Fruit fly (Drosophila melanogaster) whole organism, embryonic: ENCODE data around the gene bbg.

Experiments used
- Asciz ChIP-seq: fragments of 200-800 bp; sonication (Bioruptor generic); optimal IDR thresholded peaks from 2 replicates; lab custom pipeline; 2017; ENCODE audit warnings: missing biosample characterization, mild to moderate bottlenecking, missing genetic modification characterization, missing genetic modification reagents
- B-H1 ChIP-seq: fragments of 200-800 bp; sonication (Bioruptor generic); IDR thresholded peaks from 3 replicates; pipeline ENCODE4 v1.3.6; 2022; ENCODE audit warnings: missing biosample characterization, missing genetic modification characterization
- Bgb ChIP-seq: fragments of 200-800 bp; sonication (Bioruptor generic); IDR thresholded peaks from 2 replicates; pipeline ENCODE4 v1.3.6; 2022; ENCODE audit warnings: missing biosample characterization, missing genetic modification characterization; ENCODE audit not compliant: partially characterized antibody
- CG10366 ChIP-seq: fragments of 200-800 bp; sonication (Bioruptor generic); IDR thresholded peaks from 2 replicates; pipeline ENCODE4 v1.3.6; 2022; ENCODE audit warnings: missing biosample characterization, missing genetic modification characterization
- CG10979 ChIP-seq: fragments of 200-800 bp; sonication (Bioruptor generic); optimal IDR thresholded peaks from 2 replicates; lab custom pipeline; 2018; ENCODE audit warnings: missing biosample characterization, mild to moderate bottlenecking, missing genetic modification characterization, moderate library complexity
- CG11085 ChIP-seq: fragments of 200-800 bp; sonication (Bioruptor generic); IDR thresholded peaks from 2 replicates; pipeline ENCODE4 v1.3.6; 2022; ENCODE audit warnings: missing biosample characterization, missing genetic modification characterization
- CG12659 ChIP-seq: fragments of 200-800 bp; sonication (Bioruptor generic); optimal IDR thresholded peaks from 3 replicates; lab custom pipeline; 2017; ENCODE audit warnings: mild to moderate bottlenecking, missing biosample characterization, missing genetic modification reagents, missing genetic modification characterization
- CG13894 ChIP-seq: fragments of 200-800 bp; sonication (Bioruptor generic); optimal IDR thresholded peaks from 3 replicates; lab custom pipeline; 2018; ENCODE audit warnings: missing biosample characterization, mild to moderate bottlenecking, missing genetic modification characterization, moderate library complexity
- CG14014 ChIP-seq: fragments of 200-800 bp; sonication (Bioruptor generic); IDR thresholded peaks from 2 replicates; pipeline ENCODE4 v1.3.6; 2022; ENCODE audit warnings: missing biosample characterization, missing genetic modification characterization
- CG14860 ChIP-seq: fragments of 200-800 bp; sonication (Bioruptor generic); IDR thresholded peaks from 3 replicates; pipeline ENCODE4 v1.3.6; 2022; ENCODE audit warnings: missing biosample characterization, missing genetic modification characterization; ENCODE audit not compliant: partially characterized antibody
- CG2678 ChIP-seq: fragments of 200-800 bp; sonication (Bioruptor generic); optimal IDR thresholded peaks from 3 replicates; lab custom pipeline; 2019; ENCODE audit warnings: missing biosample characterization, mild to moderate bottlenecking, missing genetic modification characterization, moderate library complexity
- CG4424 ChIP-seq: fragments of 200-800 bp; sonication (Bioruptor generic); optimal IDR thresholded peaks from 3 replicates; lab custom pipeline; 2016; ENCODE audit warnings: missing biosample characterization, missing genetic modification characterization
- CG5180 ChIP-seq: fragments of 200-800 bp; sonication (Bioruptor generic); optimal IDR thresholded peaks from 3 replicates; lab custom pipeline; 2017; ENCODE audit warnings: missing biosample characterization, missing genetic modification characterization, mild to moderate bottlenecking, moderate library complexity, missing genetic modification reagents
- CG7963 ChIP-seq: fragments of 200-800 bp; sonication (Bioruptor generic); IDR thresholded peaks from 3 replicates; pipeline ENCODE4 v1.3.6; 2022; ENCODE audit warnings: missing biosample characterization, missing genetic modification characterization; ENCODE audit not compliant: partially characterized antibody
- CG8290 ChIP-seq, 3 experiments: fragments of 200-800 bp; sonication (Bioruptor generic); optimal IDR thresholded peaks; 2 replicates each; lab custom pipeline; 2016 to 2019; ENCODE audit warnings: missing biosample characterization in 3 of 3, missing genetic modification characterization in 3 of 3, mild to moderate bottlenecking in 2 of 3, moderate library complexity in 1 of 3
- Deaf1 ChIP-seq: fragments of 200-800 bp; optimal IDR thresholded peaks from 3 replicates; lab custom pipeline; 2019; ENCODE audit warnings: missing biosample characterization, mild to moderate bottlenecking, missing genetic modification characterization, moderate library complexity
- Dip2 ChIP-seq: fragments of 200-800 bp; sonication (Bioruptor generic); IDR thresholded peaks from 2 replicates; pipeline ENCODE4 v1.3.6; 2022; ENCODE audit warnings: missing biosample characterization, missing genetic modification characterization
- E2f1 ChIP-seq: fragments of 200-800 bp; sonication (Bioruptor generic); IDR thresholded peaks from 2 replicates; pipeline ENCODE4 v1.3.6; 2022; ENCODE audit warnings: missing biosample characterization, missing genetic modification characterization
- Fer1 ChIP-seq: fragments of 200-800 bp; sonication (Bioruptor generic); optimal IDR thresholded peaks from 2 replicates; lab custom pipeline; 2017; ENCODE audit warnings: missing biosample characterization, mild to moderate bottlenecking, missing genetic modification characterization
- Fer2 ChIP-seq: fragments of 200-800 bp; sonication (Bioruptor generic); optimal IDR thresholded peaks from 2 replicates; lab custom pipeline; 2018; ENCODE audit warnings: missing biosample characterization, mild to moderate bottlenecking, missing genetic modification characterization, moderate library complexity
- H15 ChIP-seq: fragments of 200-800 bp; sonication (Bioruptor generic); IDR thresholded peaks from 3 replicates; pipeline ENCODE4 v1.3.6; 2022; ENCODE audit warnings: missing biosample characterization, missing genetic modification characterization
- HHEX ChIP-seq: fragments of 200-800 bp; sonication (Bioruptor generic); optimal IDR thresholded peaks from 3 replicates; lab custom pipeline; 2017; ENCODE audit warnings: missing biosample characterization, mild to moderate bottlenecking, missing genetic modification characterization, missing genetic modification reagents
- HLH4C ChIP-seq: fragments of 200-800 bp; sonication (Bioruptor generic); IDR thresholded peaks from 3 replicates; pipeline ENCODE4 v1.3.6; 2022; ENCODE audit warnings: missing biosample characterization, missing genetic modification characterization; ENCODE audit not compliant: partially characterized antibody
- HmgZ ChIP-seq: fragments of 200-800 bp; sonication (Bioruptor generic); optimal IDR thresholded peaks from 2 replicates; lab custom pipeline; 2018; ENCODE audit warnings: missing biosample characterization, mild to moderate bottlenecking, missing genetic modification characterization
- Meics ChIP-seq: fragments of 200-800 bp; sonication (Bioruptor generic); optimal IDR thresholded peaks from 2 replicates; lab custom pipeline; 2017; ENCODE audit warnings: missing biosample characterization, mild to moderate bottlenecking, missing genetic modification characterization
- Nf-YC ChIP-seq: fragments of 200-800 bp; optimal IDR thresholded peaks from 3 replicates; lab custom pipeline; 2019; ENCODE audit warnings: missing biosample characterization, mild to moderate bottlenecking, missing genetic modification characterization, moderate library complexity
- NfI ChIP-seq: fragments of 200-800 bp; sonication (Bioruptor generic); optimal IDR thresholded peaks from 3 replicates; lab custom pipeline; 2018; ENCODE audit warnings: missing biosample characterization, mild to moderate bottlenecking, missing genetic modification characterization, moderate library complexity
- Optix ChIP-seq: fragments of 200-800 bp; sonication (Bioruptor generic); IDR thresholded peaks from 3 replicates; pipeline ENCODE4 v1.3.6; 2022; ENCODE audit warnings: missing biosample characterization, missing genetic modification characterization
- Pdp1 ChIP-seq, 2 experiments: fragments of 200-800 bp; sonication (Bioruptor generic); optimal IDR thresholded peaks; 3 replicates each; lab custom pipeline; 2016; ENCODE audit warnings: missing biosample characterization in 2 of 2, missing genetic modification characterization in 2 of 2, mild to moderate bottlenecking in 1 of 2, moderate library complexity in 1 of 2
- Ptx1 ChIP-seq: fragments of 200-800 bp; sonication (Bioruptor generic); IDR thresholded peaks from 2 replicates; pipeline ENCODE4 v1.3.6; 2022; ENCODE audit warnings: missing biosample characterization, missing genetic modification characterization
- Spps ChIP-seq: fragments of 200-800 bp; sonication (Bioruptor generic); optimal IDR thresholded peaks from 2 replicates; lab custom pipeline; 2018; ENCODE audit warnings: missing biosample characterization, mild to moderate bottlenecking, missing genetic modification characterization
- bab2 ChIP-seq: fragments of 200-800 bp; sonication (Bioruptor generic); optimal IDR thresholded peaks from 2 replicates; lab custom pipeline; 2016; ENCODE audit warnings: missing biosample characterization, missing genetic modification characterization
- bbx ChIP-seq: fragments of 200-800 bp; sonication (Bioruptor generic); IDR thresholded peaks from 2 replicates; pipeline ENCODE4 v1.3.6; 2022; ENCODE audit warnings: missing biosample characterization, missing genetic modification characterization; ENCODE audit not compliant: partially characterized antibody
- cad ChIP-seq: fragments of >200 bp; optimal IDR thresholded peaks from 2 replicates; lab custom pipeline; 2017; ENCODE audit warnings: missing biosample characterization, missing genetic modification characterization
- chinmo ChIP-seq: fragments of 200-800 bp; sonication (Bioruptor generic); IDR thresholded peaks from 4 replicates; pipeline ENCODE4 v1.3.6; 2022; ENCODE audit warnings: missing biosample characterization, missing genetic modification characterization; ENCODE audit not compliant: partially characterized antibody
- cwo ChIP-seq: fragments of 200-800 bp; sonication (Bioruptor generic); optimal IDR thresholded peaks from 3 replicates; lab custom pipeline; 2017; ENCODE audit warnings: missing biosample characterization, missing genetic modification characterization, mild to moderate bottlenecking, moderate library complexity, missing genetic modification reagents
- eve ChIP-seq, 2 experiments: fragments of >200 bp; optimal IDR thresholded peaks; 2 replicates each; lab custom pipeline; 2017; ENCODE audit warnings: missing biosample characterization in 2 of 2, missing genetic modification characterization in 2 of 2
- ham ChIP-seq: fragments of 200-800 bp; sonication (Bioruptor generic); IDR thresholded peaks from 2 replicates; pipeline ENCODE4 v1.3.6; 2022; ENCODE audit warnings: missing biosample characterization, missing genetic modification characterization
- hkb ChIP-seq, 2 experiments: fragments of 200-800 bp in 1 of 2; fragments of >200 bp in 1 of 2; sonication (Bioruptor generic) in 1 of 2; IDR thresholded peaks in 1 of 2; optimal IDR thresholded peaks in 1 of 2; 2 replicates each; pipeline versions ENCODE4 v1.3.6 to Lab custom; 2017 to 2022; ENCODE audit warnings: missing biosample characterization in 1 of 2, missing genetic modification characterization in 1 of 2
- kni ChIP-seq: fragments of 200-800 bp; sonication (Bioruptor generic); optimal IDR thresholded peaks from 3 replicates; lab custom pipeline; 2017; ENCODE audit warnings: mild to moderate bottlenecking, missing biosample characterization, missing genetic modification reagents, missing genetic modification characterization
- odd ChIP-seq: fragments of 200-800 bp; sonication (Bioruptor generic); optimal IDR thresholded peaks from 2 replicates; lab custom pipeline; 2017; ENCODE audit warnings: missing biosample characterization, mild to moderate bottlenecking, missing genetic modification characterization
- org-1 ChIP-seq: fragments of 200-800 bp; sonication (Bioruptor generic); optimal IDR thresholded peaks from 2 replicates; lab custom pipeline; 2017; ENCODE audit warnings: missing biosample characterization, missing genetic modification characterization
- otp ChIP-seq: fragments of 200-800 bp; sonication (Bioruptor generic); IDR thresholded peaks from 3 replicates; pipeline ENCODE4, ENCODE4 v1.3.6; 2022; ENCODE audit warnings: missing biosample characterization, missing genetic modification characterization
- peb ChIP-seq: fragments of 200-800 bp; sonication (Bioruptor generic); IDR thresholded peaks from 2 replicates; pipeline ENCODE4 v1.3.6; 2022; ENCODE audit warnings: missing biosample characterization, missing genetic modification characterization
- row ChIP-seq: fragments of 200-800 bp; sonication (Bioruptor generic); IDR thresholded peaks from 3 replicates; pipeline ENCODE4 v1.3.6; 2022; ENCODE audit warnings: missing biosample characterization, missing genetic modification characterization
- salm ChIP-seq: fragments of 200-800 bp; sonication (Bioruptor generic); optimal IDR thresholded peaks from 2 replicates; lab custom pipeline; 2018; ENCODE audit warnings: missing biosample characterization, mild to moderate bottlenecking, missing genetic modification characterization
- so ChIP-seq: fragments of 200-800 bp; sonication (Bioruptor generic); IDR thresholded peaks from 3 replicates; pipeline ENCODE4 v1.3.6; 2022; ENCODE audit warnings: missing biosample characterization, missing genetic modification characterization

Gene bbg

DNA sequence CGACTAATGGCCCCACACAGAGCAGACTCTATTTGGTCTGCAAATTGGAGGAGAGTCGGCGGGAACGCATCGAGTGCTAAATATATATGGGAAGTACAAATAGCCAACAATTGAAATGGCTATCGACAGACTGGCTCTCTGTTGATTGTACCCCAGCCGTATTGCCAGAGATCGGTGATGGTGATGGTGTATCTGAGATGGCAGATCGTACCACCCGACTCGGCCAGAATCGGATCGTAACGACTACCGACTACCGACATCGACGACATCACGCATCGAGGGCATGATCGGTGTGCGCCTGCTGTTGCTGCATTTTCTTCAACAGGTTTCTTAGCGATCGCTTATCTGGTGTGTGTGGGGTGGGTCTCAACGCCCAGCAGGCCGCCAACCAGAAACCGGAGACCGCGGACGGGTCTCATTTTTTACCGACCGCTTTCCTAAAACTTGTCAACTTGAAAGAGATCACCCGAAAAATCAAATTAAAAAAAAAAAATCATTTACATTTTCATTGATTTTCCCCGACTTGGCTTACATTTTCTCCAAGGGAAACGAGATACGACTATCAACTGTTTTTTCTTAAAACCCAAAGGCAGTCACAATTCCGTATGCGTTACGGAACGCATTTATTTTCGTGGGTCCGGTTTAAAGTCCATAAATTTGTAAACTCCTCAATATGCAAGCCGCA is 8.0 kb upstream of the bbg start (continued):
- peak; percentile 4 for TF ChIP-seq CG12659 (GFP tag; lab: Kevin White, UChicago)
- TF ChIP-seq CG5180, result peak; percentile 65
- no peak for TF ChIP-seq peb (GFP tag; lab: Robert Waterston, UW)
- TF ChIP-seq org-1 (GFP tag; lab: Kevin White, UChicago), result no peak
- TF ChIP-seq hkb (optimal IDR thresholded peaks at IDR 0.05; lab: Kevin White, UChicago), result no peak
- peak; percentile 44; the same call in 1 of the 2 replicates for TF ChIP-seq hkb (GFP tag; IDR thresholded peaks at IDR 0.05; lab: Robert Waterston, UW)
- peak; percentile 75 for TF ChIP-seq HLH4C (GFP tag; lab: Robert Waterston, UW)
- peak; percentile 30 for TF ChIP-seq Asciz (GFP tag; lab: Kevin White, UChicago)
- no peak for TF ChIP-seq ham (GFP tag; lab: Robert Waterston, UW)
- peak in 1 of 2 experiments; percentile 67 for TF ChIP-seq Pdp1 (GFP tag; optimal IDR thresholded peaks at IDR 0.05; lab: Kevin White, UChicago)
- peak; percentile 47 for TF ChIP-seq Fer1
- peak; percentile 33 for TF ChIP-seq odd (GFP tag; lab: Kevin White, UChicago)
- peak; percentile 69 for TF ChIP-seq Bgb (GFP tag; lab: Robert Waterston, UW)
- TF ChIP-seq bbx (GFP tag; lab: Robert Waterston, UW), result peak; percentile 10; the same call in 1 of the 2 replicates
- TF ChIP-seq HHEX (GFP tag; lab: Kevin White, UChicago), result peak; percentile 29
- TF ChIP-seq salm, result no peak
- TF ChIP-seq cwo (GFP tag; lab: Kevin White, UChicago), result peak; percentile 26
- TF ChIP-seq Fer2 (tag; lab: Kevin White, UChicago), result peak; percentile 3
- no peak for TF ChIP-seq CG11085 (GFP tag; lab: Robert Waterston, UW)
- TF ChIP-seq Nf-YC (tag; lab: Kevin White, UChicago), result peak; percentile 50
- TF ChIP-seq HmgZ, result peak; percentile 6
- peak; percentile 37; the same call in 1 of the 2 replicates for TF ChIP-seq E2f1
- TF ChIP-seq cad (GFP tag; lab: Kevin White, UChicago), result no peak
- no peak for TF ChIP-seq Dip2 (GFP tag; lab: Robert Waterston, UW)
- TF ChIP-seq CG10366 (GFP tag; lab: Robert Waterston, UW), result no peak
- peak; percentile 46; the same call in 1 of the 3 replicates for TF ChIP-seq B-H1
- no peak for TF ChIP-seq H15 (GFP tag; lab: Robert Waterston, UW)
- no peak for TF ChIP-seq bab2 (GFP tag; lab: Kevin White, UChicago)
- peak; percentile 90 for TF ChIP-seq Deaf1 (tag; lab: Kevin White, UChicago)
- peak; percentile 83; the same call in 3 of the 4 replicates for TF ChIP-seq chinmo (GFP tag; lab: Robert Waterston, UW)
- TF ChIP-seq CG14860 (GFP tag; lab: Robert Waterston, UW), result peak; percentile 35; the same call in 1 of the 3 replicates
- TF ChIP-seq otp, result peak; percentile 58; the same call in 1 of the 3 replicates
- TF ChIP-seq eve (GFP tag; optimal IDR thresholded peaks at IDR 0.05; lab: Kevin White, UChicago), result no peak
- TF ChIP-seq CG7963 (GFP tag; lab: Robert Waterston, UW), result no peak
- no peak for TF ChIP-seq Spps (tag; lab: Kevin White, UChicago)
- peak; percentile 38 for TF ChIP-seq CG2678
- TF ChIP-seq Optix (GFP tag; lab: Robert Waterston, UW), result no peak
- TF ChIP-seq Ptx1 (GFP tag; lab: Robert Waterston, UW), result no peak
- TF ChIP-seq CG8290 (GFP tag; optimal IDR thresholded peaks at IDR 0.05; lab: Kevin White, UChicago), result peak; percentile 5
- TF ChIP-seq CG8290 (tag; optimal IDR thresholded peaks at IDR 0.05; lab: Kevin White, UChicago), result peak in 1 of 2 experiments; percentile 84
- peak; percentile 73; the same call in 1 of the 3 replicates for TF ChIP-seq so (GFP tag; lab: Robert Waterston, UW)
- no peak for TF ChIP-seq CG4424 (GFP tag; lab: Kevin White, UChicago)
- peak; percentile 49 for TF ChIP-seq Meics
- TF ChIP-seq kni (GFP tag; lab: Kevin White, UChicago), result peak; percentile 97
- TF ChIP-seq row (GFP tag; lab: Robert Waterston, UW), result peak; percentile 14; the same call in 1 of the 3 replicates
- no peak for TF ChIP-seq NfI (GFP tag; lab: Kevin White, UChicago)
- TF ChIP-seq CG13894 (tag; lab: Kevin White, UChicago), result peak; percentile 97
- TF ChIP-seq CG14014 (GFP tag; lab: Robert Waterston, UW), result peak; percentile 48; the same call in 1 of the 2 replicates
- no peak for TF ChIP-seq CG10979
